Fruit fly (Drosophila melanogaster): Measurements from ENCODE around the gene rg.

dm6 chrX:5182269-5182668 is 96.7 kb downstream of the rg start, which contains the start of gene CG5062:
- TF ChIP-seq CTCF (optimal IDR thresholded peaks at IDR 0.05), result no peak
- no peak for TF ChIP-seq CG8478 (optimal IDR thresholded peaks at IDR 0.05)
